Worm (Caenorhabditis elegans): ENCODE data around the gene C08F8.2.

DNA sequence TGAATTAATAATTGTTTCAGACTA, 25.0 kb upstream of the C08F8.2 start, which contains the start of gene swsn-4:
- TF ChIP-seq dao-5 (tag; optimal IDR thresholded peaks at IDR 0.05) (no peak), him-1 (tag; optimal IDR thresholded peaks at IDR 0.05) (no peak)

Data from whole organism, L4/young adult.